Fruit fly (Drosophila melanogaster) whole organism, wandering third instar larva: ENCODE data around the gene APP-BP1.

Experiments used
- CG9705 ChIP-seq: fragments of 200-800 bp; sonication (Bioruptor generic); optimal IDR thresholded peaks from 2 replicates; lab custom pipeline; 2018; ENCODE audit warnings: missing biosample characterization, mild to moderate bottlenecking, missing genetic modification characterization
- HLH106 ChIP-seq: fragments of 200-800 bp; optimal IDR thresholded peaks from 3 replicates; lab custom pipeline; 2019; ENCODE audit warnings: missing biosample characterization, mild to moderate bottlenecking, missing genetic modification characterization, moderate library complexity
- Hnf4 ChIP-seq: fragments of 200-800 bp; sonication (Bioruptor generic); optimal IDR thresholded peaks from 2 replicates; lab custom pipeline; 2016; ENCODE audit warnings: missing biosample characterization, mild to moderate bottlenecking, missing genetic modification characterization
- Hr78 ChIP-seq: fragments of >200 bp; optimal IDR thresholded peaks from 2 replicates; lab custom pipeline; 2017; ENCODE audit warnings: missing biosample characterization, missing genetic modification characterization
- Hr83 ChIP-seq: fragments of 200-300 bp; sonication (Bioruptor generic); optimal IDR thresholded peaks from 2 replicates; lab custom pipeline; 2016; ENCODE audit warnings: missing biosample characterization, mild to moderate bottlenecking, missing genetic modification characterization, moderate library complexity; ENCODE audit not compliant: poor library complexity, severe bottlenecking
- Myc ChIP-seq: fragments of >200 bp; optimal IDR thresholded peaks from 2 replicates; lab custom pipeline; 2017
- OdsH ChIP-seq: fragments of 200-800 bp; sonication (Bioruptor generic); optimal IDR thresholded peaks from 2 replicates; lab custom pipeline; 2016; ENCODE audit warnings: missing biosample characterization, mild to moderate bottlenecking, missing genetic modification characterization
- dsf ChIP-seq: sonication (Bioruptor generic); optimal IDR thresholded peaks from 2 replicates; lab custom pipeline; 2016; ENCODE audit warnings: missing biosample characterization, missing genetic modification characterization, borderline replicate concordance
- fru ChIP-seq: fragments of 200-800 bp; sonication (Bioruptor generic); optimal IDR thresholded peaks from 3 replicates; lab custom pipeline; 2016; ENCODE audit warnings: missing biosample characterization, mild to moderate bottlenecking, missing genetic modification characterization
- pan ChIP-seq: fragments of >200 bp; optimal IDR thresholded peaks from 2 replicates; lab custom pipeline; 2017
- psq ChIP-seq: fragments of 200-800 bp; sonication (Bioruptor generic); optimal IDR thresholded peaks from 3 replicates; lab custom pipeline; 2017; ENCODE audit warnings: missing biosample characterization, mild to moderate bottlenecking, missing genetic modification characterization, moderate library complexity
- tai ChIP-seq: sonication (Bioruptor generic); optimal IDR thresholded peaks from 2 replicates; lab custom pipeline; 2016; ENCODE audit warnings: missing biosample characterization, missing genetic modification characterization
- usp ChIP-seq: fragments of >200 bp; optimal IDR thresholded peaks from 2 replicates; lab custom pipeline; 2017; ENCODE audit warnings: missing biosample characterization, missing genetic modification characterization

DNA sequence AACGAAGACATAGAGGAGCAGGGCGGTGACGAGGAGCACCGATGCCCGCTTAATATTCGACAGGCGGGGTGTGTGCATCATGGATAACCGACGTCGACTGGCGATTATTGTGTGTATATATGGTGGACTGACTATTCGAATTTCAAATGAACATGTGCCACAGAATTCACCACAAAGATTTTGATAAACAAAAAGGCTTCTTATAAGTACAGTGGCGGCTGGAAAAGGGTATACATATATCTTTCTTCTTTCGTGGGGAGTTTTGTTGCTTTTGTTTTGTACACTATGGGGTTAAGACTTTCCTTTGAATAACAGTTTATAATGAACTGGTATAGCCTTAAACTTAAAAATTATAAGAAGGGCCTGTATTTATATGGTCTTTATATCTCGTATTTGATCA is 28.4 kb upstream of the APP-BP1 start, which contains the start of gene CG6310:
- TF ChIP-seq Hr78 (GFP tag; lab: Kevin White, UChicago) (no peak), fru (GFP tag; lab: Kevin White, UChicago) (no peak), psq (GFP tag; lab: Kevin White, UChicago) (no peak), tai (GFP tag; lab: Kevin White, UChicago) (no peak), OdsH (GFP tag; lab: Kevin White, UChicago) (no peak), Myc (lab: Kevin White, UChicago) (no peak), CG9705 (GFP tag; lab: Kevin White, UChicago) (no peak), HLH106 (no peak), Hnf4 (GFP tag; lab: Kevin White, UChicago) (no peak), pan (lab: Kevin White, UChicago) (no peak), usp (GFP tag; lab: Kevin White, UChicago) (no peak), dsf (GFP tag; lab: Kevin White, UChicago) (no peak), Hr83 (GFP tag; lab: Kevin White, UChicago) (no peak)
